Fruit fly (Drosophila melanogaster): ENCODE results near the gene CG42327.

CG42327 gene

DNA sequence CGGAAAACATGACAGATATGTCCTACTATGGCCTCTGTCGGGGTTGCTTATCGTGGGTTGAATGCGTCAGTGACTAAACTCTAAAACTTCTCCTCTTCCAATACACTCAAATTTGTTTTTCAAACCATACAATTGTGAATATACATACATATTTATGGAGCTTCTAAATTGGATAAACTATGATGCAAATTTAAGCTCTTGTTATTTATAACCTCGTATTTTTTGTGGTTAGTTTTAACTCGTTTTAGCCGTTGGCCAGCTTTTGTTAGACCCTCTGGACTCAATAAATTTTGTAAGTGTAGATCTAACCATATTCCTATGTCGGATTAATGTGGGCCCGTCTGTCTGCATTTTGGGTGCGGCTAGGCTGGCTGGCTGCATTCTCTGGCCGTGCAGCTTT is 38.6 kb upstream of the CG42327 start (continued):
- peak; percentile 46 for TF ChIP-seq ATbp (GFP tag; optimal IDR thresholded peaks at IDR 0.05)
- peak; percentile 5 for TF ChIP-seq Camta (GFP tag; optimal IDR thresholded peaks at IDR 0.05)
- TF ChIP-seq chm (GFP tag; IDR thresholded peaks at IDR 0.05) = peak; percentile 13; the same call in 1 of the 2 replicates
- TF ChIP-seq tin (GFP tag; optimal IDR thresholded peaks at IDR 0.05) = peak; percentile 13
- peak; percentile 38; the same call in 2 of the 3 replicates for TF ChIP-seq row (GFP tag; IDR thresholded peaks at IDR 0.05)
- peak; percentile 55 for TF ChIP-seq CG9727 (GFP tag; optimal IDR thresholded peaks at IDR 0.05)
- no peak for TF ChIP-seq ara (GFP tag; IDR thresholded peaks at IDR 0.05)
- no peak for TF ChIP-seq nau (GFP tag; optimal IDR thresholded peaks at IDR 0.05)
- TF ChIP-seq dmrt99B (tag; optimal IDR thresholded peaks at IDR 0.05) = peak; percentile 36
- TF ChIP-seq H2.0 (GFP tag; IDR thresholded peaks at IDR 0.05) = 0 out of 2 replicates have a peak, but pooled peaks have one; percentile 10
- TF ChIP-seq zf30C (GFP tag; optimal IDR thresholded peaks at IDR 0.05) = peak; percentile 77
- no peak for TF ChIP-seq unc-4 (GFP tag; IDR thresholded peaks at IDR 0.05; ENCODE audit: partially characterized antibody)
- TF ChIP-seq onecut (GFP tag; IDR thresholded peaks at IDR 0.05) = 0 out of 2 replicates have a peak, but pooled peaks have one; percentile 8
- TF ChIP-seq fd96Cb (tag; optimal IDR thresholded peaks at IDR 0.05) = peak; percentile 46
- peak; percentile 45 for TF ChIP-seq Ssrp (tag; optimal IDR thresholded peaks at IDR 0.05)
- no peak for TF ChIP-seq CG11085 (GFP tag; IDR thresholded peaks at IDR 0.05)
- TF ChIP-seq Sin3A (optimal IDR thresholded peaks at IDR 0.05) = no peak
- TF ChIP-seq gcm (GFP tag; optimal IDR thresholded peaks at IDR 0.05) = peak; percentile 16
- peak; percentile 41; the same call in 1 of the 2 replicates for TF ChIP-seq CG31441 (GFP tag; IDR thresholded peaks at IDR 0.05)
- TF ChIP-seq pan (optimal IDR thresholded peaks at IDR 0.05) = no peak
- no peak for TF ChIP-seq pan (GFP tag; optimal IDR thresholded peaks at IDR 0.05 in 1 of 2, IDR thresholded peaks at IDR 0.05 in 1 of 2)
- peak; percentile 16 for TF ChIP-seq CG5245 (GFP tag; optimal IDR thresholded peaks at IDR 0.05)
- no peak for TF ChIP-seq D (optimal IDR thresholded peaks at IDR 0.05)
- TF ChIP-seq D (GFP tag; optimal IDR thresholded peaks at IDR 0.05) = peak; percentile 17
- TF ChIP-seq CG2875 (GFP tag; optimal IDR thresholded peaks at IDR 0.05) = peak; percentile 52
- no peak for TF ChIP-seq CG10462 (GFP tag; optimal IDR thresholded peaks at IDR 0.05)
- TF ChIP-seq ERR (GFP tag; optimal IDR thresholded peaks at IDR 0.05) = no peak
- TF ChIP-seq CG3065 (GFP tag; optimal IDR thresholded peaks at IDR 0.05) = no peak
- no peak for TF ChIP-seq sna (GFP tag; IDR thresholded peaks at IDR 0.05; ENCODE audit: partially characterized antibody)
- TF ChIP-seq CG17328 (GFP tag; IDR thresholded peaks at IDR 0.05) = 0 out of 2 replicates have a peak, but pooled peaks have one; percentile 10
- no peak for TF ChIP-seq dysf (GFP tag; IDR thresholded peaks at IDR 0.05)
- TF ChIP-seq chif (GFP tag; optimal IDR thresholded peaks at IDR 0.05) = peak; percentile 3 to 46
- TF ChIP-seq rib (GFP tag; IDR thresholded peaks at IDR 0.05) = no peak
- no peak for TF ChIP-seq CG12769 (tag; optimal IDR thresholded peaks at IDR 0.05)
- TF ChIP-seq wek (GFP tag; optimal IDR thresholded peaks at IDR 0.05) = no peak

- TF ChIP-seq Med (GFP tag) = peak; percentile 48
- TF ChIP-seq CG16813 (GFP tag; IDR thresholded peaks at IDR 0.05; ENCODE audit: partially characterized antibody) = no peak
- no peak for TF ChIP-seq mirr (GFP tag; optimal IDR thresholded peaks at IDR 0.05)
- TF ChIP-seq CG9932 (GFP tag; IDR thresholded peaks at IDR 0.05) = peak; percentile 2; the same call in 1 of the 2 replicates
- peak; percentile 56 for TF ChIP-seq Ets65A (GFP tag)
- TF ChIP-seq CG9876 (GFP tag; optimal IDR thresholded peaks at IDR 0.05) = no peak
- TF ChIP-seq CG1602 (GFP tag; optimal IDR thresholded peaks at IDR 0.05) = no peak
- TF ChIP-seq bab2 (GFP tag; optimal IDR thresholded peaks at IDR 0.05) = no peak
- TF ChIP-seq dysf (GFP tag; IDR thresholded peaks at IDR 0.05) = no peak
- peak; percentile 94 for TF ChIP-seq CG15073 (GFP tag; optimal IDR thresholded peaks at IDR 0.05)
- TF ChIP-seq CG5953 (GFP tag; IDR thresholded peaks at IDR 0.05) = peak; percentile 10; the same call in 1 of the 2 replicates
Observed at dm6 chr3R:11617849-11618248, 38.1 kb upstream of the CG42327 start.
